Worm (Caenorhabditis elegans): ENCODE measurements around the gene F49F1.18.

F49F1.18 gene

ce11 chrIV:4102720-4103119 lies 37.4 kb downstream of the F49F1.18 start, which contains the start of gene ubc-1:
TSS of gene ubc-1 (plus strand) at chrIV:4103020.
- no peak for TF ChIP-seq ceh-8 (GFP tag; optimal IDR thresholded peaks at IDR 0.05)
- no peak for TF ChIP-seq fkh-10 (GFP tag; optimal IDR thresholded peaks at IDR 0.05)
- no peak for TF ChIP-seq blmp-1 (tag; optimal IDR thresholded peaks at IDR 0.05)
- TF ChIP-seq ceh-90 (tag; optimal IDR thresholded peaks at IDR 0.05) = no peak
- peak; percentile 17 for TF ChIP-seq nhr-85 (tag)

- TF ChIP-seq zag-1 (tag; optimal IDR thresholded peaks at IDR 0.05) = no peak
- TF ChIP-seq unc-130 (tag; optimal IDR thresholded peaks at IDR 0.05) = peak; percentile 48
- peak; percentile 34; the same call in 1 of the 2 replicates for TF ChIP-seq nhr-19 (GFP tag; conservative IDR thresholded peaks at IDR 0.05)
- TF ChIP-seq lin-14 (GFP tag; optimal IDR thresholded peaks at IDR 0.05) = peak; percentile 54
- TF ChIP-seq ztf-11 (tag; optimal IDR thresholded peaks at IDR 0.05) = no peak
- TF ChIP-seq dpl-1 (GFP tag; optimal IDR thresholded peaks at IDR 0.05) = peak in 1 of 3 experiments; percentile 13
- no peak for TF ChIP-seq ama-1 (optimal IDR thresholded peaks at IDR 0.05)
- no peak for TF ChIP-seq ces-1 (GFP tag; optimal IDR thresholded peaks at IDR 0.05)
- peak; percentile 40 for TF ChIP-seq pag-3 (tag; optimal IDR thresholded peaks at IDR 0.05; ENCODE audit: borderline replicate concordance, insufficient read depth)
- peak; percentile 7 for TF ChIP-seq snu-23 (GFP tag; optimal IDR thresholded peaks at IDR 0.05)
- no peak for TF ChIP-seq lin-39 (tag; optimal IDR thresholded peaks at IDR 0.05)
- no peak for TF ChIP-seq lin-15B (tag; optimal IDR thresholded peaks at IDR 0.05)
- TF ChIP-seq fkh-8 (tag; optimal IDR thresholded peaks at IDR 0.05) = no peak
- no peak for TF ChIP-seq hlh-17 (GFP tag; optimal IDR thresholded peaks at IDR 0.05; ENCODE audit: borderline replicate concordance)
- TF ChIP-seq lsy-2 (tag; optimal IDR thresholded peaks at IDR 0.05) = peak; percentile 10 to 21
- TF ChIP-seq nhr-71 (tag; optimal IDR thresholded peaks at IDR 0.05) = peak; percentile 48
- TF ChIP-seq vab-15 (tag; optimal IDR thresholded peaks at IDR 0.05) = no peak
Measured at ce11 chrIV:4099773-4100172, 40.4 kb downstream of the F49F1.18 start.

- TF ChIP-seq nhr-47 (tag; optimal IDR thresholded peaks at IDR 0.05) (no peak), skn-1 (tag; optimal IDR thresholded peaks at IDR 0.05) (peak; percentile 58)
Measured at ce11 chrIV:4096940-4097339, 43.2 kb downstream of the F49F1.18 start.

- peak; percentile 9 for TF ChIP-seq nhr-71 (tag; optimal IDR thresholded peaks at IDR 0.05)
- no peak for TF ChIP-seq nhr-90 (tag; optimal IDR thresholded peaks at IDR 0.05; ENCODE audit: poor library complexity)
- 0 out of 2 replicates have a peak, but pooled peaks have one; percentile 4 for TF ChIP-seq nhr-19 (GFP tag; conservative IDR thresholded peaks at IDR 0.05)
- TF ChIP-seq fos-1 (tag; optimal IDR thresholded peaks at IDR 0.05) = no peak
- TF ChIP-seq unc-62 (GFP tag; optimal IDR thresholded peaks at IDR 0.05) = no peak
- no peak for TF ChIP-seq efl-3 (GFP tag; optimal IDR thresholded peaks at IDR 0.05)
- peak; percentile 24 for TF ChIP-seq lin-14 (GFP tag; optimal IDR thresholded peaks at IDR 0.05)
- TF ChIP-seq C34B4.2 (tag; optimal IDR thresholded peaks at IDR 0.05) = no peak
Measured at ce11 chrIV:4094364-4094763, 45.8 kb downstream of the F49F1.18 start.

ce11 chrIV:4093087-4093486 lies 47.1 kb downstream of the F49F1.18 start:
- peak; percentile 40 for TF ChIP-seq nhr-11 (tag; optimal IDR thresholded peaks at IDR 0.05)
- peak; percentile 4 to 58 for TF ChIP-seq egl-27 (tag; optimal IDR thresholded peaks at IDR 0.05)
- TF ChIP-seq zip-4 (GFP tag; optimal IDR thresholded peaks at IDR 0.05) = no peak
- peak; percentile 76 for TF ChIP-seq skn-1 (tag; optimal IDR thresholded peaks at IDR 0.05)
- TF ChIP-seq pag-3 (tag; optimal IDR thresholded peaks at IDR 0.05; ENCODE audit: borderline replicate concordance, insufficient read depth) = no peak
- TF ChIP-seq nhr-85 (tag) = peak; percentile 90
- no peak for TF ChIP-seq fkh-4 (tag; optimal IDR thresholded peaks at IDR 0.05; ENCODE audit: borderline replicate concordance)
- TF ChIP-seq isw-1 (GFP tag; IDR thresholded peaks at IDR 0.05) = peak; percentile 71
- peak; percentile 21 to 58 (median 55) for TF ChIP-seq dpl-1 (GFP tag; optimal IDR thresholded peaks at IDR 0.05)
- TF ChIP-seq unc-98 (GFP tag; IDR thresholded peaks at IDR 0.05) = no peak
- TF ChIP-seq sox-4 (tag; optimal IDR thresholded peaks at IDR 0.05) = no peak
- TF ChIP-seq jun-1 (tag; optimal IDR thresholded peaks at IDR 0.05) = peak; percentile 76
- TF ChIP-seq blmp-1 (tag; optimal IDR thresholded peaks at IDR 0.05) = no peak
- peak; percentile 67 for TF ChIP-seq mef-2 (tag; optimal IDR thresholded peaks at IDR 0.05)
- no peak for TF ChIP-seq ets-5 (GFP tag; IDR thresholded peaks at IDR 0.05)
- TF ChIP-seq aly-2 (tag; optimal IDR thresholded peaks at IDR 0.05) = peak; percentile 19
- peak; percentile 91 for TF ChIP-seq snu-23 (GFP tag; optimal IDR thresholded peaks at IDR 0.05)
- TF ChIP-seq lir-3 (tag; optimal IDR thresholded peaks at IDR 0.05; ENCODE audit: poor library complexity) = no peak
- TF ChIP-seq C16A3.4 (tag; optimal IDR thresholded peaks at IDR 0.05) = peak; percentile 11
- peak; percentile 70 for TF ChIP-seq ztf-4 (tag; optimal IDR thresholded peaks at IDR 0.05)
- TF ChIP-seq pax-3 (tag; optimal IDR thresholded peaks at IDR 0.05) = peak; percentile 53
- TF ChIP-seq tbx-2 (tag; optimal IDR thresholded peaks at IDR 0.05) = peak; percentile 80
- TF ChIP-seq ces-1 (GFP tag; optimal IDR thresholded peaks at IDR 0.05) = no peak

Data from whole organism, L1 larva.